Fruit fly (Drosophila melanogaster): ENCODE results near the gene Eip75B.

dm6 chr3L:18079123-18079522 lies 14.6 kb upstream of the Eip75B start:
- TF ChIP-seq sage (GFP tag; optimal IDR thresholded peaks at IDR 0.05) (no peak), dmrt93B (GFP tag; optimal IDR thresholded peaks at IDR 0.05) (no peak), brk (GFP tag; optimal IDR thresholded peaks at IDR 0.05) (no peak), h (GFP tag; optimal IDR thresholded peaks at IDR 0.05) (no peak)
